Worm (Caenorhabditis elegans) whole organism, L4/young adult: Measurements from ENCODE around the gene shw-1.

ENCODE experiments used
- W03F9.2 ChIP-seq: fragments of 150-350 bp; optimal IDR thresholded peaks from 2 replicates; lab custom pipeline; 2014; ENCODE audit warnings: missing biosample characterization, missing genetic modification characterization
- dao-5 ChIP-seq: sonication (generic microtip); optimal IDR thresholded peaks from 2 replicates; lab custom pipeline; 2016; ENCODE audit warnings: missing genotype, missing genetic modification characterization, moderate library complexity, missing compliant biosample characterization
- him-1 ChIP-seq: sonication (generic microtip); optimal IDR thresholded peaks from 2 replicates; lab custom pipeline; 2016; ENCODE audit warnings: missing genotype, missing genetic modification reagents, missing genetic modification characterization, missing compliant biosample characterization

DNA sequence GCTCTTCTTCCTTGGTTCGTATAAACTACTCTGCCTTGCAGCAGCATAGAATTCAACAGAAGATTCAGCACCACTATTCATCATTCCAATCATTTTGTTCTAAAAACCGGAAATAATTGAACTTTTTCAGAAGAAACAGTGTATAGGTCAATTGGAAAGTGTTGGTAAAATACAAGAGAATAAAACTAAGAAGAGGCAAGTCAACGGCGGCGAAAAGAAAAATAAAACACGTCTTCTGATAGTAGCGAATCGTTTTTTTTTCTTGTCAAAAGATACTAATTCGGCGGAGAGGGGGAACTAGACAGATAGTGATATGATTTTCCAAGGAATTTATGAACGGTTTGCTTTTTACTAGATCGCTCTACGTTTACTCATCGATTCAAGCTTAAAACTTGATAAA lies 62.2 kb downstream of the shw-1 start, which contains the start of gene F35C11.6:
- TF ChIP-seq dao-5 (tag; lab: Kevin White, UChicago) (no peak), him-1 (tag; lab: Kevin White, UChicago) (no peak), W03F9.2 (tag; lab: Kevin White, UChicago) (no peak)
